Fruit fly (Drosophila melanogaster) whole organism, embryonic: Measurements from ENCODE around the gene EMC5.

Source experiments
- ATbp ChIP-seq: fragments of 200-800 bp; sonication (Bioruptor generic); optimal IDR thresholded peaks from 2 replicates; lab custom pipeline; 2017; ENCODE audit warnings: missing biosample characterization, mild to moderate bottlenecking, missing genetic modification characterization, missing genetic modification reagents
- B-H2 ChIP-seq: fragments of 200-800 bp; sonication (Bioruptor generic); optimal IDR thresholded peaks from 2 replicates; lab custom pipeline; 2018; ENCODE audit warnings: missing biosample characterization, mild to moderate bottlenecking, missing genetic modification characterization
- CG10267 ChIP-seq: fragments of 200-800 bp; sonication (Bioruptor generic); optimal IDR thresholded peaks from 2 replicates; lab custom pipeline; 2018; ENCODE audit warnings: missing biosample characterization, mild to moderate bottlenecking, missing genetic modification characterization, moderate library complexity
- CG12299 ChIP-seq: fragments of 200-800 bp; sonication (Bioruptor generic); optimal IDR thresholded peaks from 2 replicates; lab custom pipeline; 2018; ENCODE audit warnings: missing biosample characterization, mild to moderate bottlenecking, missing genetic modification characterization
- CG1233 ChIP-seq: fragments of 200-800 bp; sonication (Bioruptor generic); optimal IDR thresholded peaks from 4 replicates; lab custom pipeline; 2018; ENCODE audit warnings: missing biosample characterization, mild to moderate bottlenecking, missing genetic modification characterization
- CG12659 ChIP-seq: fragments of 200-800 bp; sonication (Bioruptor generic); optimal IDR thresholded peaks from 3 replicates; lab custom pipeline; 2017; ENCODE audit warnings: mild to moderate bottlenecking, missing biosample characterization, missing genetic modification reagents, missing genetic modification characterization
- CG12744 ChIP-seq: fragments of 200-800 bp; sonication (Bioruptor generic); optimal IDR thresholded peaks from 2 replicates; lab custom pipeline; 2016; ENCODE audit warnings: missing biosample characterization, missing genetic modification characterization
- CG1603 ChIP-seq: fragments of 200-800 bp; sonication (Bioruptor generic); optimal IDR thresholded peaks from 2 replicates; lab custom pipeline; 2019; ENCODE audit warnings: missing biosample characterization, mild to moderate bottlenecking, missing genetic modification characterization, moderate library complexity
- CG16863 ChIP-seq: fragments of 200-800 bp; sonication (Bioruptor generic); optimal IDR thresholded peaks from 3 replicates; lab custom pipeline; 2016; ENCODE audit warnings: missing biosample characterization, missing genetic modification characterization
- CG17359 ChIP-seq: fragments of 200-800 bp; sonication (Bioruptor generic); optimal IDR thresholded peaks from 3 replicates; lab custom pipeline; 2018; ENCODE audit warnings: missing biosample characterization, mild to moderate bottlenecking, missing genetic modification characterization, moderate library complexity
- CG17361 ChIP-seq: fragments of 200-800 bp; sonication (Bioruptor generic); IDR thresholded peaks from 3 replicates; pipeline ENCODE4 v1.3.6; 2022; ENCODE audit warnings: missing biosample characterization, missing genetic modification characterization
- CG17829 ChIP-seq: fragments of 200-800 bp; optimal IDR thresholded peaks from 2 replicates; lab custom pipeline; 2019; ENCODE audit warnings: missing biosample characterization, mild to moderate bottlenecking, missing genetic modification characterization, moderate library complexity
- CG18262 ChIP-seq: fragments of 200-800 bp; optimal IDR thresholded peaks from 3 replicates; lab custom pipeline; 2019; ENCODE audit warnings: missing biosample characterization, mild to moderate bottlenecking, missing genetic modification characterization, moderate library complexity
- CG2129 ChIP-seq: fragments of 200-800 bp; sonication (Bioruptor generic); IDR thresholded peaks from 2 replicates; pipeline ENCODE4 v1.3.6; 2022; ENCODE audit warnings: missing biosample characterization, missing genetic modification characterization; ENCODE audit not compliant: partially characterized antibody
- CG31441 ChIP-seq: fragments of 200-800 bp; sonication (Bioruptor generic); IDR thresholded peaks from 2 replicates; pipeline ENCODE4 v1.3.6; 2022; ENCODE audit warnings: missing biosample characterization, missing genetic modification characterization
- CG34422 ChIP-seq: fragments of 200-800 bp; sonication (Bioruptor generic); IDR thresholded peaks from 3 replicates; pipeline ENCODE4 v1.3.6; 2022; ENCODE audit warnings: missing biosample characterization, missing genetic modification characterization
- CG5180 ChIP-seq: fragments of 200-800 bp; sonication (Bioruptor generic); optimal IDR thresholded peaks from 3 replicates; lab custom pipeline; 2017; ENCODE audit warnings: missing biosample characterization, missing genetic modification characterization, mild to moderate bottlenecking, moderate library complexity, missing genetic modification reagents
- CG6765 ChIP-seq: fragments of 200-800 bp; sonication (Bioruptor generic); optimal IDR thresholded peaks from 3 replicates; lab custom pipeline; 2017; ENCODE audit warnings: missing biosample characterization, mild to moderate bottlenecking, missing genetic modification characterization
- CG7271 ChIP-seq: fragments of 200-800 bp; sonication (Bioruptor generic); optimal IDR thresholded peaks from 2 replicates; lab custom pipeline; 2018; ENCODE audit warnings: missing biosample characterization, mild to moderate bottlenecking, missing genetic modification characterization, moderate library complexity
- CG8944 ChIP-seq: fragments of 200-800 bp; sonication (Bioruptor generic); optimal IDR thresholded peaks from 3 replicates; lab custom pipeline; 2016; ENCODE audit warnings: missing biosample characterization, missing genetic modification characterization
- CG9437 ChIP-seq: fragments of 200-800 bp; sonication (Bioruptor generic); optimal IDR thresholded peaks from 2 replicates; lab custom pipeline; 2018; ENCODE audit warnings: missing biosample characterization, mild to moderate bottlenecking, missing genetic modification characterization
- CrebB ChIP-seq: fragments of 200-800 bp; sonication (Bioruptor generic); optimal IDR thresholded peaks from 3 replicates; lab custom pipeline; 2018; ENCODE audit warnings: missing biosample characterization, mild to moderate bottlenecking, missing genetic modification characterization
- D ChIP-seq, 2 experiments: fragments of 200-800 bp in 1 of 2; fragments of >200 bp in 1 of 2; sonication (Bioruptor generic) in 1 of 2; optimal IDR thresholded peaks; 2 replicates in 1 of 2; 3 replicates in 1 of 2; lab custom pipeline; 2017; ENCODE audit warnings: mild to moderate bottlenecking in 1 of 2, missing biosample characterization in 1 of 2, missing genetic modification characterization in 1 of 2, missing genetic modification reagents in 1 of 2
- D19B ChIP-seq: fragments of 200-800 bp; sonication (Bioruptor generic); optimal IDR thresholded peaks from 2 replicates; lab custom pipeline; 2017; ENCODE audit warnings: missing biosample characterization, mild to moderate bottlenecking, missing genetic modification characterization
- Deaf1 ChIP-seq: fragments of 200-800 bp; optimal IDR thresholded peaks from 3 replicates; lab custom pipeline; 2019; ENCODE audit warnings: missing biosample characterization, mild to moderate bottlenecking, missing genetic modification characterization, moderate library complexity
- Dek ChIP-seq: fragments of 200-800 bp; sonication (Bioruptor generic); optimal IDR thresholded peaks from 3 replicates; lab custom pipeline; 2019; ENCODE audit warnings: missing biosample characterization, mild to moderate bottlenecking, missing genetic modification characterization, moderate library complexity
- HLH3B ChIP-seq: fragments of 200-800 bp; sonication (Bioruptor generic); IDR thresholded peaks from 2 replicates; pipeline ENCODE4 v1.3.6; 2022; ENCODE audit warnings: missing biosample characterization, missing genetic modification characterization
- HmgZ ChIP-seq: fragments of 200-800 bp; sonication (Bioruptor generic); optimal IDR thresholded peaks from 2 replicates; lab custom pipeline; 2018; ENCODE audit warnings: missing biosample characterization, mild to moderate bottlenecking, missing genetic modification characterization
- Max ChIP-seq: fragments of 200-800 bp; sonication (Bioruptor generic); optimal IDR thresholded peaks from 2 replicates; lab custom pipeline; 2016; ENCODE audit warnings: missing biosample characterization, mild to moderate bottlenecking, missing genetic modification characterization
- Six4 ChIP-seq: fragments of 200-800 bp; sonication (Bioruptor generic); optimal IDR thresholded peaks from 2 replicates; lab custom pipeline; 2016; ENCODE audit warnings: missing biosample characterization, missing genetic modification characterization
- Ssrp ChIP-seq: fragments of 200-800 bp; sonication (Bioruptor generic); optimal IDR thresholded peaks from 2 replicates; lab custom pipeline; 2018; ENCODE audit warnings: missing biosample characterization, mild to moderate bottlenecking, missing genetic modification characterization, moderate library complexity
- ap ChIP-seq: fragments of 200-800 bp; sonication (Bioruptor generic); IDR thresholded peaks from 2 replicates; pipeline ENCODE4 v1.3.6; 2022; ENCODE audit warnings: missing biosample characterization, missing genetic modification characterization
- bcd ChIP-seq: fragments of 200-800 bp; sonication (Bioruptor generic); optimal IDR thresholded peaks from 2 replicates; lab custom pipeline; 2017; ENCODE audit warnings: missing biosample characterization, mild to moderate bottlenecking, missing genetic modification characterization
- bowl ChIP-seq: fragments of 200-800 bp; sonication (Bioruptor generic); IDR thresholded peaks from 2 replicates; pipeline ENCODE4 v1.3.6; 2022; ENCODE audit warnings: missing biosample characterization, missing genetic modification characterization
- bsh ChIP-seq, 2 experiments: fragments of 200-800 bp; sonication (Bioruptor generic); optimal IDR thresholded peaks; 2 replicates each; lab custom pipeline; 2017 to 2018; ENCODE audit warnings: mild to moderate bottlenecking in 2 of 2, missing biosample characterization in 2 of 2, missing genetic modification characterization in 2 of 2, moderate library complexity in 1 of 2
- croc ChIP-seq: fragments of 200-800 bp; sonication (Bioruptor generic); conservative IDR thresholded peaks from 3 replicates; pipeline ENCODE4 v1.3.6; 2022; ENCODE audit warnings: missing biosample characterization, missing genetic modification characterization
- crol ChIP-seq: fragments of 200-800 bp; sonication (Bioruptor generic); IDR thresholded peaks from 2 replicates; pipeline ENCODE4 v1.3.6; 2022; ENCODE audit warnings: missing biosample characterization, missing genetic modification characterization
- esg ChIP-seq: fragments of 200-800 bp; sonication (Bioruptor generic); conservative IDR thresholded peaks from 2 replicates; pipeline ENCODE4 v1.3.6; 2022; ENCODE audit warnings: missing biosample characterization, missing genetic modification characterization
- ewg ChIP-seq: fragments of 200-800 bp; sonication (Bioruptor generic); optimal IDR thresholded peaks from 3 replicates; lab custom pipeline; 2017; ENCODE audit warnings: mild to moderate bottlenecking, missing biosample characterization, missing genetic modification reagents, missing genetic modification characterization
- grau ChIP-seq: fragments of 200-800 bp; optimal IDR thresholded peaks from 3 replicates; lab custom pipeline; 2019; ENCODE audit warnings: missing biosample characterization, mild to moderate bottlenecking, missing genetic modification characterization, moderate library complexity
- nmo ChIP-seq: fragments of 200-800 bp; sonication (Bioruptor generic); optimal IDR thresholded peaks from 2 replicates; lab custom pipeline; 2018; ENCODE audit warnings: missing biosample characterization, mild to moderate bottlenecking, missing genetic modification characterization, moderate library complexity
- run ChIP-seq: fragments of 200-800 bp; sonication (Bioruptor generic); optimal IDR thresholded peaks from 3 replicates; lab custom pipeline; 2018; ENCODE audit warnings: missing biosample characterization, mild to moderate bottlenecking, missing genetic modification characterization
- slbo ChIP-seq: fragments of 200-800 bp; sonication (Bioruptor generic); IDR thresholded peaks from 2 replicates; pipeline ENCODE4 v1.3.6; 2022; ENCODE audit warnings: missing biosample characterization, missing genetic modification characterization
- tgo ChIP-seq: fragments of 200-800 bp; sonication (Bioruptor generic); IDR thresholded peaks from 3 replicates; pipeline ENCODE4 v1.3.6; 2022; ENCODE audit warnings: missing biosample characterization, missing genetic modification characterization
- ttk ChIP-seq: fragments of 200-800 bp; sonication (Bioruptor generic); IDR thresholded peaks from 2 replicates; pipeline ENCODE4 v2.1.2; 2022; ENCODE audit warnings: missing biosample characterization, missing genetic modification characterization
- tup ChIP-seq: fragments of 200-800 bp; sonication (Bioruptor generic); optimal IDR thresholded peaks from 2 replicates; lab custom pipeline; 2016; ENCODE audit warnings: missing biosample characterization, mild to moderate bottlenecking, missing genetic modification characterization, moderate library complexity
- zen2 ChIP-seq: fragments of 200-800 bp; sonication (Bioruptor generic); IDR thresholded peaks from 3 replicates; pipeline ENCODE4 v1.3.6; 2022; ENCODE audit warnings: missing biosample characterization, missing genetic modification characterization; ENCODE audit not compliant: partially characterized antibody

The EMC5 gene

DNA sequence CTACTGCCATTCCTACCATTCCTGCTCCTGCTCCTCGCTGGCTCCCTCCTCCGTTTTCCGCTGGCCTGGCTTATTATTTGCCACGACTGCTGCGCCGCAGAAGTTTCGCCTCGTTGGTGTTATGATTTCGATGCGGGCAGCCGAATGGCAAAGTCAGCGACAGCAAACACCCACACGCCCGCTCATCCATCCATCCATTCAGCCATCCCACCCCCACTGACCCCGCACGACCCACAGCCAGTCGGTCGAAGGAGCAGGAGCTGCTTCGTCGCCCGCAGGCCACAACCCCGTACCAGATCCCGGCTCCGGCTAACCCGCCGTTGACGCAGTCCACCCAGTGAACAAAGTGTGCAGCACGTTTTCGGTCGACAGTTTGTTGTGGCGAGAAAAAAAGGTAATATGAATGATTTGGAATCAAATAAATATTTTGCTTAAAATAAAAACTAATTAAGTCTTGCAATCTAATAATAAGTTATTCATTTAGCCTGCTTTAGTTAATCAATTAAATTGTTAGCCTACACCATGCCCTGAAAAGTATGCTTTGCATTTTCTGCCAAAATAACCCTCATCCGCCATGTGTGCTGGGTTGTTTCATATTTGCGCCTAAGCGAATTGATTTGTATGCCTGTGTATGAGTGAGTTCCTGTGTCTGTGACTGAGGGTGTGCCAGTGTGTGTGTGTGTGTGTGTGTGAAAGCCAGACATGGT, 39.1 kb downstream of the EMC5 start:
- peak; percentile 44 for TF ChIP-seq CG12659 (GFP tag; lab: Kevin White, UChicago)
- peak; percentile 44 for TF ChIP-seq CG12299 (tag; lab: Kevin White, UChicago)
- peak; percentile 57 for TF ChIP-seq CG17359 (tag; lab: Kevin White, UChicago)
- peak; percentile 70 for TF ChIP-seq B-H2 (GFP tag; lab: Kevin White, UChicago)
- TF ChIP-seq CG31441 (GFP tag; lab: Robert Waterston, UW) = peak; percentile 64
- peak; percentile 9 for TF ChIP-seq tup (GFP tag; lab: Kevin White, UChicago)
- TF ChIP-seq HmgZ = peak; percentile 51
- no peak for TF ChIP-seq bowl
- TF ChIP-seq CG17361 (GFP tag; lab: Robert Waterston, UW) = peak; percentile 53; the same call in 2 of the 3 replicates
- peak; percentile 58 for TF ChIP-seq bcd (GFP tag; lab: Kevin White, UChicago)
- TF ChIP-seq CG18262 = peak; percentile 51
- peak; percentile 39 for TF ChIP-seq D19B (GFP tag; lab: Kevin White, UChicago)
- 0 out of 3 replicates have a peak, but pooled peaks have one; percentile 39 for TF ChIP-seq CG34422 (GFP tag; lab: Robert Waterston, UW)
- no peak for TF ChIP-seq Ssrp
- peak; percentile 75 for TF ChIP-seq grau (tag; lab: Kevin White, UChicago)
- TF ChIP-seq Max (GFP tag; lab: Kevin White, UChicago) = no peak
- peak; percentile 58 for TF ChIP-seq Dek (tag; lab: Kevin White, UChicago)
- TF ChIP-seq CG7271 (tag; lab: Kevin White, UChicago) = no peak
- peak; percentile 64 for TF ChIP-seq Deaf1 (tag; lab: Kevin White, UChicago)
- TF ChIP-seq CG9437 (GFP tag; lab: Kevin White, UChicago) = peak; percentile 38
- peak in 1 of 2 experiments; percentile 28 for TF ChIP-seq bsh (GFP tag; optimal IDR thresholded peaks at IDR 0.05; lab: Kevin White, UChicago)
- TF ChIP-seq ATbp (GFP tag; lab: Kevin White, UChicago) = peak; percentile 48
- TF ChIP-seq HLH3B = peak; percentile 48; the same call in 1 of the 2 replicates
- peak; percentile 20; the same call in 2 of the 3 replicates for TF ChIP-seq croc (GFP tag; lab: Robert Waterston, UW)
- no peak for TF ChIP-seq Six4 (GFP tag; lab: Kevin White, UChicago)
- TF ChIP-seq D (optimal IDR thresholded peaks at IDR 0.05; lab: Kevin White, UChicago) = no peak
- no peak for TF ChIP-seq D (GFP tag; optimal IDR thresholded peaks at IDR 0.05; lab: Kevin White, UChicago)
- peak; percentile 53 for TF ChIP-seq CG1233
- TF ChIP-seq slbo (GFP tag; lab: Robert Waterston, UW) = peak; percentile 52; the same call in 1 of the 2 replicates
- TF ChIP-seq CG8944 (GFP tag; lab: Kevin White, UChicago) = no peak
- TF ChIP-seq ttk = no peak
- TF ChIP-seq CG17829 = peak; percentile 21
- peak; percentile 5 for TF ChIP-seq run
- peak; percentile 6 for TF ChIP-seq CG16863
- peak; percentile 43 for TF ChIP-seq nmo (GFP tag; lab: Kevin White, UChicago)
- 0 out of 3 replicates have a peak, but pooled peaks have one; percentile 3 for TF ChIP-seq zen2 (GFP tag; lab: Robert Waterston, UW)
- peak; percentile 31 for TF ChIP-seq CG12744 (GFP tag; lab: Kevin White, UChicago)
- TF ChIP-seq CG6765 (GFP tag; lab: Kevin White, UChicago) = peak; percentile 52
- peak; percentile 79 for TF ChIP-seq crol (GFP tag; lab: Robert Waterston, UW)
- TF ChIP-seq ewg (GFP tag; lab: Kevin White, UChicago) = peak; percentile 25
- peak; percentile 40 for TF ChIP-seq CG10267
- TF ChIP-seq CG2129 (GFP tag; lab: Robert Waterston, UW) = no peak
- TF ChIP-seq CrebB (tag; lab: Kevin White, UChicago) = peak; percentile 16
- TF ChIP-seq CG1603 (tag; lab: Kevin White, UChicago) = peak; percentile 35
- no peak; the same call in 2 of the 3 replicates for TF ChIP-seq tgo (GFP tag; lab: Robert Waterston, UW)
- TF ChIP-seq esg (GFP tag; lab: Robert Waterston, UW) = 0 out of 2 replicates have a peak, but pooled peaks have one; percentile 17
- no peak for TF ChIP-seq ap (GFP tag; lab: Robert Waterston, UW)
- TF ChIP-seq CG5180 (GFP tag; lab: Kevin White, UChicago) = peak; percentile 56
